Worm (Caenorhabditis elegans) whole organism, L2 larva: Measurements from ENCODE around the gene pqn-18.

Source experiments
- nhr-10 ChIP-seq: sonication (generic microtip); optimal IDR thresholded peaks from 2 replicates; lab custom pipeline; 2017; ENCODE audit warnings: missing biosample characterization, missing genetic modification characterization
- nhr-12 ChIP-seq: fragments of 150-350 bp; optimal IDR thresholded peaks from 2 replicates; lab custom pipeline; 2014; ENCODE audit warnings: missing biosample characterization, missing genetic modification characterization
- nhr-23 ChIP-seq: fragments of 150-350 bp; optimal IDR thresholded peaks from 2 replicates; lab custom pipeline; 2014; ENCODE audit warnings: missing biosample characterization, missing genetic modification reagents, missing genetic modification characterization
- skn-1 ChIP-seq: sonication (generic microtip); optimal IDR thresholded peaks from 2 replicates; lab custom pipeline; 2017; ENCODE audit warnings: missing biosample characterization, missing genetic modification characterization
- snpc-4 ChIP-seq: fragments of 150-350 bp; optimal IDR thresholded peaks from 2 replicates; lab custom pipeline; 2014; ENCODE audit warnings: missing biosample characterization, missing genetic modification characterization
- unc-55 ChIP-seq: fragments of 150-350 bp; sonication (generic microtip); optimal IDR thresholded peaks from 3 replicates; lab custom pipeline; 2014; ENCODE audit warnings: missing biosample characterization, missing genetic modification reagents, missing genetic modification characterization
- zag-1 ChIP-seq: fragments of 150-350 bp; optimal IDR thresholded peaks from 2 replicates; lab custom pipeline; 2014; ENCODE audit warnings: missing biosample characterization, missing genetic modification characterization
- ztf-11 ChIP-seq: sonication (generic microtip); optimal IDR thresholded peaks from 2 replicates; lab custom pipeline; 2017; ENCODE audit warnings: missing biosample characterization, missing genetic modification characterization
- ztf-4 ChIP-seq: fragments of 150-350 bp; optimal IDR thresholded peaks from 2 replicates; lab custom pipeline; 2014; ENCODE audit warnings: missing biosample characterization, missing genetic modification characterization

DNA sequence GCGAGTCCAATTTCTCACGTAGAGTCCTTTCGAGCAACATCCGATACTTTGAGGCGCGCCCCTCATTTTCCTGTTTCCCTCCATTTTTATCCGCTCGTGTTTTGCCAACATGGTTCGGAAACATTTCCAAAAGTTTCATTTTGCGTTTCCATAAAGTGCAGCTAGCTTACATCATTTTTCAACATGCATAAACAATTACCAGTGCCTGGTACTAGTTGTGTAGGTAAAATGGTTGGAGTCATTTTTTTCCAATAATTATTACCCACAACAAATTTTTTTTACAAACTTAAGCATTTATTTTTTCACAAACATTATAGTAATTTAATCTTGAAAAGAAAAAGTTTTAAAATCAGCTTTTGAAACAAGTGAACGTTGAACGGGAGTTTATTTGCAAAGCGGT is 1.1 kb downstream of the pqn-18 start:
- TF ChIP-seq nhr-23 (no peak), ztf-4 (tag; lab: Kevin White, UChicago) (no peak), zag-1 (tag; lab: Kevin White, UChicago) (no peak), skn-1 (no peak), ztf-11 (tag; lab: Kevin White, UChicago) (no peak), nhr-12 (tag; lab: Kevin White, UChicago) (no peak), nhr-10 (no peak), unc-55 (GFP tag; lab: Kevin White, UChicago) (no peak), snpc-4 (tag; lab: Kevin White, UChicago) (no peak)
